Fruit fly (Drosophila melanogaster) whole organism, embryonic: ENCODE measurements around the gene NANS.

ENCODE experiments used
- Adf1 ChIP-seq: fragments of 200-800 bp; sonication (Bioruptor generic); IDR thresholded peaks from 2 replicates; pipeline ENCODE4 v1.3.6; 2022; ENCODE audit warnings: missing biosample characterization, missing genetic modification characterization
- CG1024 ChIP-seq: fragments of 200-800 bp; sonication (Bioruptor generic); IDR thresholded peaks from 2 replicates; pipeline ENCODE4 v1.3.6; 2022; ENCODE audit warnings: missing biosample characterization, missing genetic modification characterization
- CG10543 ChIP-seq: fragments of 200-800 bp; sonication (Bioruptor generic); optimal IDR thresholded peaks from 3 replicates; lab custom pipeline; 2017; ENCODE audit warnings: missing biosample characterization, mild to moderate bottlenecking, missing genetic modification characterization, moderate library complexity
- CG12219 ChIP-seq: fragments of 200-800 bp; sonication (Bioruptor generic); optimal IDR thresholded peaks from 3 replicates; lab custom pipeline; 2018; ENCODE audit warnings: missing biosample characterization, mild to moderate bottlenecking, missing genetic modification characterization
- CG13123 ChIP-seq: fragments of 200-800 bp; sonication (Bioruptor generic); optimal IDR thresholded peaks from 2 replicates; lab custom pipeline; 2016; ENCODE audit warnings: missing biosample characterization, missing genetic modification characterization
- CG13296 ChIP-seq: fragments of 200-800 bp; sonication (Bioruptor generic); optimal IDR thresholded peaks from 3 replicates; lab custom pipeline; 2018; ENCODE audit warnings: missing biosample characterization, mild to moderate bottlenecking, missing genetic modification characterization
- CG15011 ChIP-seq: fragments of 200-800 bp; sonication (Bioruptor generic); optimal IDR thresholded peaks from 3 replicates; lab custom pipeline; 2018; ENCODE audit warnings: missing biosample characterization, mild to moderate bottlenecking, missing genetic modification characterization
- CG16779 ChIP-seq: fragments of 200-800 bp; sonication (Bioruptor generic); IDR thresholded peaks from 2 replicates; pipeline ENCODE4 v1.3.6; 2022; ENCODE audit warnings: missing biosample characterization, missing genetic modification characterization
- CG17328 ChIP-seq: fragments of 200-800 bp; sonication (Bioruptor generic); IDR thresholded peaks from 2 replicates; pipeline ENCODE4 v1.3.6; 2022; ENCODE audit warnings: missing biosample characterization, missing genetic modification characterization
- CG18764 ChIP-seq: fragments of 200-800 bp; sonication (Bioruptor generic); optimal IDR thresholded peaks from 3 replicates; lab custom pipeline; 2016; ENCODE audit warnings: missing biosample characterization, missing genetic modification characterization
- CG2712 ChIP-seq: fragments of 200-800 bp; optimal IDR thresholded peaks from 3 replicates; lab custom pipeline; 2019; ENCODE audit warnings: missing biosample characterization, mild to moderate bottlenecking, missing genetic modification characterization, moderate library complexity
- CG4282 ChIP-seq: fragments of 200-800 bp; sonication (Bioruptor generic); optimal IDR thresholded peaks from 2 replicates; lab custom pipeline; 2016; ENCODE audit warnings: missing biosample characterization, missing genetic modification characterization
- CG7963 ChIP-seq: fragments of 200-800 bp; sonication (Bioruptor generic); IDR thresholded peaks from 3 replicates; pipeline ENCODE4 v1.3.6; 2022; ENCODE audit warnings: missing biosample characterization, missing genetic modification characterization; ENCODE audit not compliant: partially characterized antibody
- CG8089 ChIP-seq: fragments of 200-800 bp; sonication (Bioruptor generic); optimal IDR thresholded peaks from 3 replicates; lab custom pipeline; 2016; ENCODE audit warnings: missing biosample characterization, missing genetic modification characterization
- CG9876 ChIP-seq: fragments of 200-800 bp; sonication (Bioruptor generic); optimal IDR thresholded peaks from 2 replicates; lab custom pipeline; 2016; ENCODE audit warnings: missing biosample characterization, missing genetic modification characterization
- CrebB ChIP-seq: fragments of 200-800 bp; sonication (Bioruptor generic); optimal IDR thresholded peaks from 3 replicates; lab custom pipeline; 2018; ENCODE audit warnings: missing biosample characterization, mild to moderate bottlenecking, missing genetic modification characterization
- Dad ChIP-seq: fragments of 200-800 bp; sonication (Bioruptor generic); optimal IDR thresholded peaks from 3 replicates; lab custom pipeline; 2016; ENCODE audit warnings: missing biosample characterization, missing genetic modification characterization
- Dip2 ChIP-seq: fragments of 200-800 bp; sonication (Bioruptor generic); IDR thresholded peaks from 2 replicates; pipeline ENCODE4 v1.3.6; 2022; ENCODE audit warnings: missing biosample characterization, missing genetic modification characterization
- HLH4C ChIP-seq: fragments of 200-800 bp; sonication (Bioruptor generic); IDR thresholded peaks from 3 replicates; pipeline ENCODE4 v1.3.6; 2022; ENCODE audit warnings: missing biosample characterization, missing genetic modification characterization; ENCODE audit not compliant: partially characterized antibody
- Hey ChIP-seq: fragments of 200-800 bp; sonication (Bioruptor generic); optimal IDR thresholded peaks from 3 replicates; lab custom pipeline; 2018; ENCODE audit warnings: missing biosample characterization, mild to moderate bottlenecking, missing genetic modification characterization
- Hmx ChIP-seq: fragments of 200-800 bp; sonication (Bioruptor generic); optimal IDR thresholded peaks from 2 replicates; lab custom pipeline; 2016; ENCODE audit warnings: missing biosample characterization, missing genetic modification characterization
- Hr39 ChIP-seq: fragments of >200 bp; optimal IDR thresholded peaks from 2 replicates; lab custom pipeline; 2017
- Hsf ChIP-seq: fragments of 200-800 bp; sonication (Bioruptor generic); optimal IDR thresholded peaks from 3 replicates; lab custom pipeline; 2016; ENCODE audit warnings: missing biosample characterization, missing genetic modification characterization
- MESR4 ChIP-seq: fragments of 200-800 bp; sonication (Bioruptor generic); optimal IDR thresholded peaks from 2 replicates; lab custom pipeline; 2018; ENCODE audit warnings: missing biosample characterization, mild to moderate bottlenecking, missing genetic modification characterization, moderate library complexity
- Mad ChIP-seq: fragments of 200-800 bp; sonication (Bioruptor generic); optimal IDR thresholded peaks from 2 replicates; lab custom pipeline; 2016; ENCODE audit warnings: missing biosample characterization, missing genetic modification characterization
- Optix ChIP-seq: fragments of 200-800 bp; sonication (Bioruptor generic); IDR thresholded peaks from 3 replicates; pipeline ENCODE4 v1.3.6; 2022; ENCODE audit warnings: missing biosample characterization, missing genetic modification characterization
- Ravus ChIP-seq: fragments of 200-800 bp; sonication (Bioruptor generic); IDR thresholded peaks from 2 replicates; pipeline ENCODE4 v1.3.6; 2022; ENCODE audit warnings: missing biosample characterization, missing genetic modification characterization
- Rx ChIP-seq: fragments of 200-800 bp; sonication (Bioruptor generic); IDR thresholded peaks from 2 replicates; pipeline ENCODE4 v1.3.6; 2022; ENCODE audit warnings: missing biosample characterization, missing genetic modification characterization
- Sry-δ ChIP-seq: fragments of 200-800 bp; sonication (Bioruptor generic); optimal IDR thresholded peaks from 2 replicates; lab custom pipeline; 2016; ENCODE audit warnings: missing biosample characterization, missing genetic modification characterization
- Vsx1 ChIP-seq: fragments of 200-800 bp; sonication (Bioruptor generic); optimal IDR thresholded peaks from 2 replicates; lab custom pipeline; 2017; ENCODE audit warnings: missing biosample characterization, mild to moderate bottlenecking, missing genetic modification characterization, missing genetic modification reagents
- amos ChIP-seq: fragments of 200-800 bp; sonication (Bioruptor generic); IDR thresholded peaks from 2 replicates; pipeline ENCODE4 v1.3.6; 2022; ENCODE audit warnings: missing biosample characterization, missing genetic modification characterization; ENCODE audit not compliant: partially characterized antibody
- bbx ChIP-seq: fragments of 200-800 bp; sonication (Bioruptor generic); IDR thresholded peaks from 2 replicates; pipeline ENCODE4 v1.3.6; 2022; ENCODE audit warnings: missing biosample characterization, missing genetic modification characterization; ENCODE audit not compliant: partially characterized antibody
- bsh ChIP-seq, 2 experiments: fragments of 200-800 bp; sonication (Bioruptor generic); optimal IDR thresholded peaks; 2 replicates each; lab custom pipeline; 2017 to 2018; ENCODE audit warnings: mild to moderate bottlenecking in 2 of 2, missing biosample characterization in 2 of 2, missing genetic modification characterization in 2 of 2, moderate library complexity in 1 of 2
- btn ChIP-seq: fragments of 200-800 bp; sonication (Bioruptor generic); optimal IDR thresholded peaks from 2 replicates; lab custom pipeline; 2016; ENCODE audit warnings: missing biosample characterization, missing genetic modification characterization
- chn ChIP-seq: fragments of 200-800 bp; sonication (Bioruptor generic); optimal IDR thresholded peaks from 2 replicates; lab custom pipeline; 2016; ENCODE audit warnings: missing biosample characterization, missing genetic modification characterization
- dimm ChIP-seq: fragments of 200-800 bp; sonication (Bioruptor generic); IDR thresholded peaks from 2 replicates; pipeline ENCODE4 v1.3.6; 2022; ENCODE audit warnings: missing biosample characterization, missing genetic modification characterization
- dmrt11E ChIP-seq: fragments of 200-800 bp; sonication (Bioruptor generic); optimal IDR thresholded peaks from 3 replicates; lab custom pipeline; 2018; ENCODE audit warnings: missing biosample characterization, mild to moderate bottlenecking, missing genetic modification characterization, moderate library complexity
- ewg ChIP-seq: fragments of 200-800 bp; sonication (Bioruptor generic); optimal IDR thresholded peaks from 3 replicates; lab custom pipeline; 2017; ENCODE audit warnings: mild to moderate bottlenecking, missing biosample characterization, missing genetic modification reagents, missing genetic modification characterization
- gce ChIP-seq: fragments of 200-800 bp; sonication (Bioruptor generic); IDR thresholded peaks from 3 replicates; pipeline ENCODE4 v1.3.6; 2022; ENCODE audit warnings: missing biosample characterization, missing genetic modification characterization
- gro ChIP-seq: fragments of 200-800 bp; sonication (Bioruptor generic); optimal IDR thresholded peaks from 2 replicates; lab custom pipeline; 2016; ENCODE audit warnings: missing biosample characterization, missing genetic modification characterization
- ken ChIP-seq: fragments of 200-800 bp; sonication (Bioruptor generic); IDR thresholded peaks from 3 replicates; pipeline ENCODE4 v1.3.6; 2022; ENCODE audit warnings: missing biosample characterization, missing genetic modification characterization
- maf-S ChIP-seq: fragments of 200-800 bp; sonication (Bioruptor generic); optimal IDR thresholded peaks from 2 replicates; lab custom pipeline; 2016; ENCODE audit warnings: missing biosample characterization, missing genetic modification characterization
- pfk ChIP-seq: fragments of 200-800 bp; sonication (Bioruptor generic); optimal IDR thresholded peaks from 2 replicates; lab custom pipeline; 2018; ENCODE audit warnings: missing biosample characterization, mild to moderate bottlenecking, missing genetic modification characterization, moderate library complexity
- phol ChIP-seq: fragments of 200-800 bp; sonication (Bioruptor generic); optimal IDR thresholded peaks from 3 replicates; lab custom pipeline; 2018; ENCODE audit warnings: missing biosample characterization, mild to moderate bottlenecking, missing genetic modification characterization, moderate library complexity
- rib ChIP-seq: fragments of 200-800 bp; sonication (Bioruptor generic); IDR thresholded peaks from 2 replicates; pipeline ENCODE4 v1.3.6; 2022; ENCODE audit warnings: missing biosample characterization, missing genetic modification characterization
- sna ChIP-seq: fragments of 200-800 bp; sonication (Bioruptor generic); IDR thresholded peaks from 2 replicates; pipeline ENCODE4 v1.3.6; 2022; ENCODE audit warnings: missing biosample characterization, missing genetic modification characterization; ENCODE audit not compliant: partially characterized antibody
- tap ChIP-seq: fragments of 200-800 bp; optimal IDR thresholded peaks from 3 replicates; lab custom pipeline; 2019; ENCODE audit warnings: missing biosample characterization, mild to moderate bottlenecking, missing genetic modification characterization, moderate library complexity
- unc-4 ChIP-seq: fragments of 200-800 bp; sonication (Bioruptor generic); IDR thresholded peaks from 2 replicates; pipeline ENCODE4 v1.3.6; 2022; ENCODE audit warnings: missing biosample characterization, missing genetic modification characterization; ENCODE audit not compliant: partially characterized antibody
- vfl ChIP-seq: fragments of 200-800 bp; sonication (Bioruptor generic); optimal IDR thresholded peaks from 2 replicates; lab custom pipeline; 2016; ENCODE audit warnings: missing biosample characterization, missing genetic modification characterization

Gene NANS

DNA sequence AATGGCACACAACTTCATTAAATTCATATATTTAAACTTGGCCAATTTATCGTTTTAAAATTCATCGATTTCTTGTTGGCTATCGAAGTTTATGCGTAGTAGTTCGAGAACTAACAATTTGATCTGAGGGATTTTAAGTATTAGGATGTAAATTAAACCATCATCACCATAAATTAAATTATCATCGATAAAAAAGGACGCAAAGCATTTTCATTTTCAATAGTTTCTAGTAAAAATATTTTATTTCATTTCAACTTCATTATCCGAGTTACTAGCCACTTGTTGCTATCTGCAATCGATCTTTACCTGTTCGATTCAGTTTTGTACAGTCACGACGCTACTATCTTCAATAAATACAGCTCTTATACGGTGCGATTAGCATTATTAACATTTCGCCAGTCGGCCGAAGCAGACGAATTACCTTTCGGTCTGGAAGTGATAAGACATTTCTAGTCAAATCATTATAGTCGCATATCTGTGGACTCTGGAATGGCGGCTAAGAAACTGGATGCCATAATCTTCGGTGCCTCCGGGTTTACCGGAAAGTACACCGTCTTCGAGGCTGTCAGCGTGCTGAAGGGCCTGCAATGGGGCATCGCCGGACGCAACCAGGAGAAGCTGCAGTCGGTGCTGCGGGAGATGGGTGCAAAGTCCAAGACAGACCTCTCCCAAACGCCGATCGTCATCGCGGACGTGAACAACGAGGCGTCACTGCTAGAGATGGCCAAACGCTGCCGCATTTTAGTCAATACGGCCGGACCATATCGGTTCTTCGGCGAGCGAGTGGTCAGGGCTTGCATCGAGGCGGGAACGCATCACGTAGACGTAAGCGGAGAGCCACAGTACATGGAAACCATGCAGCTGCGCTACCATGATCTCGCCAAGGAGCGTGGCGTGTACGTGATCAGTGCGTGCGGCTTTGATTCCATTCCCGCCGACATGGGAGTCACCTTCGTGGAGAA is 19.9 kb upstream of the NANS start, which contains the start of gene CG5167 (continued):
- TF ChIP-seq ken (GFP tag; lab: Robert Waterston, UW) (no peak), Vsx1 (GFP tag; lab: Kevin White, UChicago) (peak; percentile 9), rib (no peak), Optix (GFP tag; lab: Robert Waterston, UW) (no peak), Mad (no peak), CG10543 (GFP tag; lab: Kevin White, UChicago) (no peak), Hsf (GFP tag; lab: Kevin White, UChicago) (no peak), pfk (GFP tag; lab: Kevin White, UChicago) (no peak), CG17328 (GFP tag; lab: Robert Waterston, UW) (peak; percentile 54), ewg (GFP tag; lab: Kevin White, UChicago) (no peak), Dad (GFP tag; lab: Kevin White, UChicago) (no peak), dimm (GFP tag; lab: Robert Waterston, UW) (no peak), Adf1 (GFP tag; lab: Robert Waterston, UW) (no peak), CrebB (peak; percentile 31), CG13123 (GFP tag; lab: Kevin White, UChicago) (no peak), unc-4 (GFP tag; lab: Robert Waterston, UW) (peak; percentile 39; the same call in 1 of the 2 replicates), Hey (tag; lab: Kevin White, UChicago) (no peak), CG7963 (GFP tag; lab: Robert Waterston, UW) (no peak), maf-S (GFP tag; lab: Kevin White, UChicago) (no peak), CG15011 (GFP tag; lab: Kevin White, UChicago) (no peak), gro (GFP tag; lab: Kevin White, UChicago) (no peak), CG12219 (no peak), CG4282 (GFP tag; lab: Kevin White, UChicago) (peak; percentile 18), CG1024 (GFP tag; lab: Robert Waterston, UW) (no peak), chn (GFP tag; lab: Kevin White, UChicago) (no peak), MESR4 (GFP tag; lab: Kevin White, UChicago) (peak; percentile 33), Dip2 (GFP tag; lab: Robert Waterston, UW) (no peak), Rx (GFP tag; lab: Robert Waterston, UW) (no peak), bbx (GFP tag; lab: Robert Waterston, UW) (0 out of 2 replicates have a peak, but pooled peaks have one; percentile 22), tap (tag; lab: Kevin White, UChicago) (peak; percentile 60), Hmx (GFP tag; lab: Kevin White, UChicago) (no peak), HLH4C (GFP tag; lab: Robert Waterston, UW) (peak; percentile 39; the same call in 2 of the 3 replicates), Hr39 (no peak), CG2712 (peak; percentile 64), CG16779 (GFP tag; lab: Robert Waterston, UW) (no peak), CG13296 (GFP tag; lab: Kevin White, UChicago) (peak; percentile 31), Sry-δ (GFP tag; lab: Kevin White, UChicago) (peak; percentile 45), gce (GFP tag; lab: Robert Waterston, UW) (0 out of 3 replicates have a peak, but pooled peaks have one; percentile 30), vfl (GFP tag; lab: Kevin White, UChicago) (no peak), CG8089 (no peak), CG9876 (GFP tag; lab: Kevin White, UChicago) (no peak), dmrt11E (peak; percentile 42), btn (GFP tag; lab: Kevin White, UChicago) (no peak), CG18764 (GFP tag; lab: Kevin White, UChicago) (no peak), amos (GFP tag; lab: Robert Waterston, UW) (peak; percentile 7; the same call in 1 of the 2 replicates), bsh (GFP tag; optimal IDR thresholded peaks at IDR 0.05; lab: Kevin White, UChicago) (peak; percentile 28 to 82), sna (GFP tag; lab: Robert Waterston, UW) (no peak), Ravus (GFP tag; lab: Robert Waterston, UW) (no peak), phol (tag; lab: Kevin White, UChicago) (peak; percentile 48)
